Worm (Caenorhabditis elegans) whole organism, late embryonic: ENCODE results near the gene yif-1.

Experiments used
- C38D4.7 ChIP-seq: fragments of 200-800 bp; sonication (Bioruptor generic); optimal IDR thresholded peaks from 2 replicates; lab custom pipeline; 2018; ENCODE audit warnings: mild to moderate bottlenecking, missing genetic modification characterization, moderate library complexity, missing compliant biosample characterization
- F13H6.1 ChIP-seq: sonication (generic microtip); optimal IDR thresholded peaks from 2 replicates; lab custom pipeline; 2016; ENCODE audit warnings: missing genetic modification characterization, missing compliant biosample characterization
- K09A11.1 ChIP-seq: sonication (generic microtip); optimal IDR thresholded peaks from 2 replicates; lab custom pipeline; 2017; ENCODE audit warnings: antibody characterized with exemption, mild to moderate bottlenecking, missing genetic modification characterization, missing compliant biosample characterization; ENCODE audit not compliant: insufficient read depth
- T23F11.4 ChIP-seq: fragments of 200-800 bp; sonication (Bioruptor generic); optimal IDR thresholded peaks from 2 replicates; lab custom pipeline; 2018; ENCODE audit warnings: mild to moderate bottlenecking, missing genetic modification characterization, missing compliant biosample characterization
- ama-1 ChIP-seq: fragments of 150-350 bp; optimal IDR thresholded peaks from 2 replicates; lab custom pipeline; 2014
- ceh-22 ChIP-seq: sonication (generic microtip); optimal IDR thresholded peaks from 2 replicates; lab custom pipeline; 2017; ENCODE audit warnings: missing biosample characterization, missing genetic modification characterization
- ceh-24 ChIP-seq: sonication (generic microtip); optimal IDR thresholded peaks from 2 replicates; lab custom pipeline; 2016; ENCODE audit warnings: mild to moderate bottlenecking, missing genetic modification characterization, missing compliant biosample characterization
- ceh-31 ChIP-seq: sonication (generic microtip); optimal IDR thresholded peaks from 2 replicates; lab custom pipeline; 2016; ENCODE audit warnings: missing genetic modification characterization, missing compliant biosample characterization
- ceh-34 ChIP-seq: sonication (generic microtip); optimal IDR thresholded peaks from 2 replicates; lab custom pipeline; 2016; ENCODE audit warnings: mild to moderate bottlenecking, missing genetic modification characterization, missing compliant biosample characterization
- ceh-48 ChIP-seq: sonication (generic microtip); optimal IDR thresholded peaks from 2 replicates; lab custom pipeline; 2016; ENCODE audit warnings: missing genetic modification characterization, inconsistent platforms, missing compliant biosample characterization
- ceh-9 ChIP-seq: sonication (generic microtip); optimal IDR thresholded peaks from 2 replicates; lab custom pipeline; 2016; ENCODE audit warnings: mild to moderate bottlenecking, missing genetic modification characterization, inconsistent platforms, missing compliant biosample characterization
- che-1 ChIP-seq: sonication (generic microtip); optimal IDR thresholded peaks from 2 replicates; lab custom pipeline; 2016; ENCODE audit warnings: mild to moderate bottlenecking, missing genetic modification characterization, missing compliant biosample characterization
- dmd-4 ChIP-seq: sonication (generic microtip); optimal IDR thresholded peaks from 2 replicates; lab custom pipeline; 2016; ENCODE audit warnings: borderline replicate concordance, missing genetic modification characterization, missing compliant biosample characterization
- dve-1 ChIP-seq: sonication (generic microtip); optimal IDR thresholded peaks from 2 replicates; lab custom pipeline; 2017; ENCODE audit warnings: antibody characterized with exemption, mild to moderate bottlenecking, missing genetic modification characterization, missing compliant biosample characterization
- elt-2 ChIP-seq: sonication (generic microtip); optimal IDR thresholded peaks from 2 replicates; lab custom pipeline; 2016; ENCODE audit warnings: missing genetic modification reagents, missing genetic modification characterization, missing compliant biosample characterization
- fkh-10 ChIP-seq: fragments of 150-350 bp; optimal IDR thresholded peaks from 2 replicates; lab custom pipeline; 2014; ENCODE audit warnings: missing biosample characterization, missing genetic modification reagents, missing genetic modification characterization
- fkh-6 ChIP-seq: sonication (generic microtip); optimal IDR thresholded peaks from 2 replicates; lab custom pipeline; 2016; ENCODE audit warnings: missing genetic modification characterization, missing compliant biosample characterization
- gmeb-2 ChIP-seq: sonication (generic microtip); optimal IDR thresholded peaks from 2 replicates; lab custom pipeline; 2016; ENCODE audit warnings: missing genetic modification characterization, inconsistent platforms, missing compliant biosample characterization
- hlh-13 ChIP-seq: fragments of 200-800 bp; sonication (Bioruptor generic); optimal IDR thresholded peaks from 2 replicates; lab custom pipeline; 2018; ENCODE audit warnings: mild to moderate bottlenecking, missing genetic modification characterization, missing compliant biosample characterization
- hlh-8 ChIP-seq: sonication (generic microtip); optimal IDR thresholded peaks from 2 replicates; lab custom pipeline; 2016; ENCODE audit warnings: missing genotype, missing genetic modification characterization, missing compliant biosample characterization
- lim-6 ChIP-seq: sonication (generic microtip); optimal IDR thresholded peaks from 2 replicates; lab custom pipeline; 2016; ENCODE audit warnings: missing genetic modification characterization, missing compliant biosample characterization
- mec-3 ChIP-seq: sonication (generic microtip); optimal IDR thresholded peaks from 2 replicates; lab custom pipeline; 2016; ENCODE audit warnings: borderline replicate concordance, missing genetic modification characterization, missing compliant biosample characterization
- nfya-1 ChIP-seq: sonication (generic microtip); optimal IDR thresholded peaks from 2 replicates; lab custom pipeline; 2017; ENCODE audit warnings: missing genetic modification characterization, mild to moderate bottlenecking, missing compliant biosample characterization, antibody characterized with exemption, moderate library complexity
- nhr-232 ChIP-seq: sonication (generic microtip); optimal IDR thresholded peaks from 2 replicates; lab custom pipeline; 2016; ENCODE audit warnings: missing genetic modification characterization, missing compliant biosample characterization
- odd-2 ChIP-seq: sonication (generic microtip); optimal IDR thresholded peaks from 2 replicates; lab custom pipeline; 2017; ENCODE audit warnings: antibody characterized with exemption, mild to moderate bottlenecking, missing genetic modification characterization, missing compliant biosample characterization
- pag-3 ChIP-seq: sonication (generic microtip); optimal IDR thresholded peaks from 2 replicates; lab custom pipeline; 2016; ENCODE audit warnings: missing compliant biosample characterization, missing genetic modification characterization, borderline replicate concordance
- pat-9 ChIP-seq: fragments of 200-800 bp; sonication (Bioruptor generic); optimal IDR thresholded peaks from 2 replicates; lab custom pipeline; 2018; ENCODE audit warnings: mild to moderate bottlenecking, missing genetic modification characterization, moderate library complexity, missing compliant biosample characterization
- pha-2 ChIP-seq: sonication (generic microtip); optimal IDR thresholded peaks from 2 replicates; lab custom pipeline; 2017; ENCODE audit warnings: mild to moderate bottlenecking, missing genetic modification characterization, missing compliant biosample characterization
- pqm-1 ChIP-seq: sonication (generic microtip); optimal IDR thresholded peaks from 2 replicates; lab custom pipeline; 2016; ENCODE audit warnings: missing genetic modification characterization, missing compliant biosample characterization
- pros-1 ChIP-seq: fragments of 150-350 bp; optimal IDR thresholded peaks from 2 replicates; lab custom pipeline; 2014; ENCODE audit warnings: missing biosample characterization, missing genetic modification reagents, missing genetic modification characterization
- sdc-2 ChIP-seq: sonication (generic microtip); optimal IDR thresholded peaks from 2 replicates; lab custom pipeline; 2016; ENCODE audit warnings: missing genotype, missing genetic modification characterization, missing compliant biosample characterization
- sox-2 ChIP-seq: fragments of 200-800 bp; sonication (Bioruptor generic); IDR thresholded peaks from 2 replicates; pipeline ENCODE4 v1.3.6; 2022; ENCODE audit warnings: missing genetic modification reagents, missing genetic modification characterization, missing compliant biosample characterization
- syd-9 ChIP-seq: sonication (generic microtip); optimal IDR thresholded peaks from 2 replicates; lab custom pipeline; 2016; ENCODE audit warnings: mild to moderate bottlenecking, missing genetic modification characterization, moderate library complexity, missing compliant biosample characterization
- tbx-2 ChIP-seq: sonication (generic microtip); optimal IDR thresholded peaks from 2 replicates; lab custom pipeline; 2016; ENCODE audit warnings: missing genetic modification characterization, missing compliant biosample characterization
- unc-42 ChIP-seq: sonication (generic microtip); optimal IDR thresholded peaks from 2 replicates; lab custom pipeline; 2016; ENCODE audit warnings: missing genotype, missing genetic modification characterization, missing compliant biosample characterization
- unc-55 ChIP-seq: sonication (generic microtip); optimal IDR thresholded peaks from 2 replicates; lab custom pipeline; 2017; ENCODE audit warnings: missing biosample characterization, missing genetic modification reagents, missing genetic modification characterization
- unc-86 ChIP-seq: sonication (generic microtip); optimal IDR thresholded peaks from 2 replicates; lab custom pipeline; 2016; ENCODE audit warnings: missing genetic modification characterization, missing compliant biosample characterization
- ztf-16 ChIP-seq: sonication (generic microtip); optimal IDR thresholded peaks from 2 replicates; lab custom pipeline; 2017; ENCODE audit warnings: missing genetic modification characterization, missing compliant biosample characterization

yif-1 gene

ce11 chrV:10066769-10067168, 12.1 kb upstream of the yif-1 start, which contains the start of gene npr-39:
TSS of gene npr-39 (plus strand) at chrV:10067069.
- TF ChIP-seq ceh-31 (tag; lab: Kevin White, UChicago): no peak
- TF ChIP-seq sdc-2 (tag; lab: Kevin White, UChicago): no peak
- TF ChIP-seq hlh-8 (tag; lab: Kevin White, UChicago): no peak
- TF ChIP-seq unc-55: no peak
- TF ChIP-seq ceh-24: no peak

- TF ChIP-seq hlh-13 (no peak), ceh-48 (tag; lab: Kevin White, UChicago) (no peak), ceh-9 (tag; lab: Kevin White, UChicago) (no peak), odd-2 (no peak), F13H6.1 (no peak), sox-2 (GFP tag; lab: Robert Waterston, UW) (no peak), nhr-232 (tag; lab: Kevin White, UChicago) (no peak), dve-1 (tag; lab: Kevin White, UChicago) (no peak), sdc-2 (tag; lab: Kevin White, UChicago) (no peak), unc-86 (tag; lab: Kevin White, UChicago) (no peak), ceh-34 (tag; lab: Kevin White, UChicago) (no peak)
Measured at ce11 chrV:10065679-10066078, 11.0 kb upstream of the yif-1 start.

- no peak for TF ChIP-seq ceh-24
- no peak for TF ChIP-seq pros-1 (tag; lab: Kevin White, UChicago)
- TF ChIP-seq syd-9 (tag; lab: Kevin White, UChicago): no peak
- no peak for TF ChIP-seq ceh-48 (tag; lab: Kevin White, UChicago)
Measured at ce11 chrV:10064221-10064620, 9.5 kb upstream of the yif-1 start, which contains the start of gene fipr-13. TSS of gene fipr-13 (plus strand) at chrV:10064521.

ce11 chrV:10060039-10060438, 5.3 kb upstream of the yif-1 start:
- TF ChIP-seq ceh-48 (tag; lab: Kevin White, UChicago) (no peak), nfya-1 (tag; lab: Kevin White, UChicago) (no peak), nhr-232 (tag; lab: Kevin White, UChicago) (no peak), ztf-16 (tag; lab: Kevin White, UChicago) (no peak), pha-2 (tag; lab: Kevin White, UChicago) (no peak), T23F11.4 (GFP tag; lab: Kevin White, UChicago) (no peak), C38D4.7 (GFP tag; lab: Kevin White, UChicago) (no peak), ceh-24 (no peak), fkh-10 (GFP tag; lab: Kevin White, UChicago) (no peak), pag-3 (no peak), pqm-1 (no peak), ceh-9 (tag; lab: Kevin White, UChicago) (no peak), ceh-22 (tag; lab: Kevin White, UChicago) (no peak), ama-1 (lab: Kevin White, UChicago) (no peak), K09A11.1 (tag; lab: Kevin White, UChicago) (no peak), pros-1 (tag; lab: Kevin White, UChicago) (no peak), odd-2 (no peak), elt-2 (tag; lab: Kevin White, UChicago) (no peak)

ce11 chrV:10058748-10059147, 4.0 kb upstream of the yif-1 start:
- TF ChIP-seq mec-3 (tag; lab: Kevin White, UChicago) (no peak), unc-55 (no peak), tbx-2 (tag; lab: Kevin White, UChicago) (no peak), C38D4.7 (GFP tag; lab: Kevin White, UChicago) (no peak), odd-2 (no peak), pat-9 (tag; lab: Kevin White, UChicago) (no peak), sox-2 (GFP tag; lab: Robert Waterston, UW) (no peak), hlh-8 (tag; lab: Kevin White, UChicago) (no peak), elt-2 (tag; lab: Kevin White, UChicago) (no peak), hlh-13 (no peak), gmeb-2 (tag; lab: Kevin White, UChicago) (no peak), ceh-31 (tag; lab: Kevin White, UChicago) (no peak), che-1 (tag; lab: Kevin White, UChicago) (no peak), pros-1 (tag; lab: Kevin White, UChicago) (no peak), dmd-4 (tag; lab: Kevin White, UChicago) (no peak), fkh-6 (no peak), unc-42 (tag; lab: Kevin White, UChicago) (no peak), lim-6 (tag; lab: Kevin White, UChicago) (no peak)
